Fruit fly (Drosophila melanogaster) whole organism, embryonic: Measurements from ENCODE around the gene Snm1.

Experiments
- CG10274 ChIP-seq: fragments of 200-800 bp; sonication (Bioruptor generic); optimal IDR thresholded peaks from 3 replicates; lab custom pipeline; 2017; ENCODE audit warnings: missing biosample characterization, mild to moderate bottlenecking, missing genetic modification characterization
- CG12155 ChIP-seq: fragments of 200-800 bp; sonication (Bioruptor generic); optimal IDR thresholded peaks from 3 replicates; lab custom pipeline; 2016; ENCODE audit warnings: missing biosample characterization, missing genetic modification characterization
- CG12391 ChIP-seq: fragments of 200-800 bp; sonication (Bioruptor generic); optimal IDR thresholded peaks from 3 replicates; lab custom pipeline; 2018; ENCODE audit warnings: missing biosample characterization, mild to moderate bottlenecking, missing genetic modification characterization, moderate library complexity
- CG13123 ChIP-seq: fragments of 200-800 bp; sonication (Bioruptor generic); optimal IDR thresholded peaks from 2 replicates; lab custom pipeline; 2016; ENCODE audit warnings: missing biosample characterization, missing genetic modification characterization
- CG14965 ChIP-seq: fragments of 200-800 bp; sonication (Bioruptor generic); optimal IDR thresholded peaks from 2 replicates; lab custom pipeline; 2016; ENCODE audit warnings: missing biosample characterization, missing genetic modification characterization, borderline replicate concordance
- CG15696 ChIP-seq: fragments of 200-800 bp; sonication (Bioruptor generic); optimal IDR thresholded peaks from 2 replicates; lab custom pipeline; 2019; ENCODE audit warnings: missing biosample characterization, mild to moderate bottlenecking, missing genetic modification characterization, moderate library complexity
- CG16813 ChIP-seq: fragments of 200-800 bp; sonication (Bioruptor generic); IDR thresholded peaks from 3 replicates; pipeline ENCODE4 v1.3.6; 2022; ENCODE audit warnings: missing biosample characterization, missing genetic modification characterization; ENCODE audit not compliant: partially characterized antibody
- CG1792 ChIP-seq: fragments of 200-800 bp; sonication (Bioruptor generic); optimal IDR thresholded peaks from 2 replicates; lab custom pipeline; 2016; ENCODE audit warnings: missing biosample characterization, missing genetic modification characterization
- CG18619 ChIP-seq: fragments of 200-800 bp; sonication (Bioruptor generic); optimal IDR thresholded peaks from 3 replicates; lab custom pipeline; 2017; ENCODE audit warnings: missing biosample characterization, mild to moderate bottlenecking, missing genetic modification characterization
- CG32772 ChIP-seq: fragments of 200-800 bp; sonication (Bioruptor generic); IDR thresholded peaks from 2 replicates; pipeline ENCODE4 v1.3.6; 2022; ENCODE audit warnings: missing biosample characterization, missing genetic modification characterization
- CG3407 ChIP-seq: fragments of 200-800 bp; sonication (Bioruptor generic); optimal IDR thresholded peaks from 2 replicates; lab custom pipeline; 2018; ENCODE audit warnings: missing biosample characterization, mild to moderate bottlenecking, missing genetic modification characterization
- CG4360 ChIP-seq: fragments of 200-800 bp; sonication (Bioruptor generic); IDR thresholded peaks from 2 replicates; pipeline ENCODE4 v1.3.6; 2022; ENCODE audit warnings: missing biosample characterization, missing genetic modification characterization
- CG4617 ChIP-seq: fragments of 200-800 bp; sonication (Bioruptor generic); optimal IDR thresholded peaks from 3 replicates; lab custom pipeline; 2016; ENCODE audit warnings: missing biosample characterization, missing genetic modification characterization, borderline replicate concordance
- CG4820 ChIP-seq: fragments of 200-800 bp; sonication (Bioruptor generic); optimal IDR thresholded peaks from 3 replicates; lab custom pipeline; 2016; ENCODE audit warnings: missing biosample characterization, missing genetic modification characterization
- CG6689 ChIP-seq: fragments of 200-800 bp; sonication (Bioruptor generic); IDR thresholded peaks from 2 replicates; pipeline ENCODE4 v1.3.6; 2022; ENCODE audit warnings: missing biosample characterization, missing genetic modification characterization
- CG8281 ChIP-seq: fragments of 200-800 bp; sonication (Bioruptor generic); optimal IDR thresholded peaks from 2 replicates; lab custom pipeline; 2018; ENCODE audit warnings: missing biosample characterization, mild to moderate bottlenecking, missing genetic modification characterization, moderate library complexity
- CG8478 ChIP-seq: fragments of >200 bp; optimal IDR thresholded peaks from 2 replicates; lab custom pipeline; 2018
- CG9215 ChIP-seq: fragments of 200-800 bp; sonication (Bioruptor generic); IDR thresholded peaks from 2 replicates; pipeline ENCODE4 v1.3.6; 2022; ENCODE audit warnings: missing biosample characterization, missing genetic modification characterization
- Dad ChIP-seq: fragments of 200-800 bp; sonication (Bioruptor generic); optimal IDR thresholded peaks from 3 replicates; lab custom pipeline; 2016; ENCODE audit warnings: missing biosample characterization, missing genetic modification characterization
- Dek ChIP-seq: fragments of 200-800 bp; sonication (Bioruptor generic); optimal IDR thresholded peaks from 3 replicates; lab custom pipeline; 2019; ENCODE audit warnings: missing biosample characterization, mild to moderate bottlenecking, missing genetic modification characterization, moderate library complexity
- Hand ChIP-seq: fragments of 200-800 bp; sonication (Bioruptor generic); optimal IDR thresholded peaks from 2 replicates; lab custom pipeline; 2017; ENCODE audit warnings: mild to moderate bottlenecking, missing biosample characterization, missing genetic modification reagents, missing genetic modification characterization
- Hr39 ChIP-seq: fragments of >200 bp; optimal IDR thresholded peaks from 2 replicates; lab custom pipeline; 2017
- MBD-R2 ChIP-seq: fragments of 200-800 bp; sonication (Bioruptor generic); IDR thresholded peaks from 2 replicates; pipeline ENCODE4 v1.3.6; 2022; ENCODE audit warnings: missing biosample characterization, missing genetic modification characterization
- Rx ChIP-seq: fragments of 200-800 bp; sonication (Bioruptor generic); IDR thresholded peaks from 2 replicates; pipeline ENCODE4 v1.3.6; 2022; ENCODE audit warnings: missing biosample characterization, missing genetic modification characterization
- Scr ChIP-seq: fragments of 200-800 bp; sonication (Bioruptor generic); IDR thresholded peaks from 2 replicates; pipeline ENCODE4 v1.3.6; 2022; ENCODE audit warnings: missing biosample characterization, missing genetic modification characterization; ENCODE audit not compliant: partially characterized antibody
- Sox102F ChIP-seq: fragments of 200-800 bp; sonication (Bioruptor generic); optimal IDR thresholded peaks from 2 replicates; lab custom pipeline; 2018; ENCODE audit warnings: missing biosample characterization, mild to moderate bottlenecking, missing genetic modification characterization, moderate library complexity
- Ssrp ChIP-seq: fragments of 200-800 bp; sonication (Bioruptor generic); optimal IDR thresholded peaks from 2 replicates; lab custom pipeline; 2018; ENCODE audit warnings: missing biosample characterization, mild to moderate bottlenecking, missing genetic modification characterization, moderate library complexity
- TFAM ChIP-seq: fragments of 200-800 bp; sonication (Bioruptor generic); optimal IDR thresholded peaks from 2 replicates; lab custom pipeline; 2017; ENCODE audit warnings: missing biosample characterization, missing genetic modification characterization, inconsistent platforms
- Tbp ChIP-seq: fragments of >200 bp; optimal IDR thresholded peaks from 2 replicates; lab custom pipeline; 2018; ENCODE audit warnings: missing biosample characterization, missing genetic modification characterization
- bcd ChIP-seq: fragments of 200-800 bp; sonication (Bioruptor generic); optimal IDR thresholded peaks from 2 replicates; lab custom pipeline; 2017; ENCODE audit warnings: missing biosample characterization, mild to moderate bottlenecking, missing genetic modification characterization
- bowl ChIP-seq: fragments of 200-800 bp; sonication (Bioruptor generic); IDR thresholded peaks from 2 replicates; pipeline ENCODE4 v1.3.6; 2022; ENCODE audit warnings: missing biosample characterization, missing genetic modification characterization
- bsh ChIP-seq, 2 experiments: fragments of 200-800 bp; sonication (Bioruptor generic); optimal IDR thresholded peaks; 2 replicates each; lab custom pipeline; 2017 to 2018; ENCODE audit warnings: mild to moderate bottlenecking in 2 of 2, missing biosample characterization in 2 of 2, missing genetic modification characterization in 2 of 2, moderate library complexity in 1 of 2
- chif ChIP-seq, 2 experiments: fragments of 200-800 bp; sonication (Bioruptor generic); optimal IDR thresholded peaks; 3 replicates each; lab custom pipeline; 2016; ENCODE audit warnings: missing biosample characterization in 2 of 2, missing genetic modification characterization in 2 of 2
- corto ChIP-seq: fragments of 200-800 bp; sonication (Bioruptor generic); optimal IDR thresholded peaks from 2 replicates; lab custom pipeline; 2016; ENCODE audit warnings: missing biosample characterization, mild to moderate bottlenecking, missing genetic modification characterization, moderate library complexity
- croc ChIP-seq: fragments of 200-800 bp; sonication (Bioruptor generic); conservative IDR thresholded peaks from 3 replicates; pipeline ENCODE4 v1.3.6; 2022; ENCODE audit warnings: missing biosample characterization, missing genetic modification characterization
- dan ChIP-seq: fragments of 200-800 bp; sonication (Bioruptor generic); IDR thresholded peaks from 2 replicates; pipeline ENCODE4 v1.3.6; 2022; ENCODE audit warnings: missing biosample characterization, missing genetic modification characterization
- disco-r ChIP-seq: fragments of 200-800 bp; sonication (Bioruptor generic); optimal IDR thresholded peaks from 2 replicates; lab custom pipeline; 2016; ENCODE audit warnings: missing biosample characterization, missing genetic modification characterization
- fd102C ChIP-seq: fragments of 200-800 bp; sonication (Bioruptor generic); optimal IDR thresholded peaks from 2 replicates; lab custom pipeline; 2018; ENCODE audit warnings: missing biosample characterization, mild to moderate bottlenecking, missing genetic modification characterization, moderate library complexity
- gcm2 ChIP-seq: fragments of 200-800 bp; sonication (Bioruptor generic); optimal IDR thresholded peaks from 2 replicates; lab custom pipeline; 2016; ENCODE audit warnings: missing biosample characterization, missing genetic modification characterization
- grau ChIP-seq: fragments of 200-800 bp; optimal IDR thresholded peaks from 3 replicates; lab custom pipeline; 2019; ENCODE audit warnings: missing biosample characterization, mild to moderate bottlenecking, missing genetic modification characterization, moderate library complexity
- gt ChIP-seq: fragments of 200-800 bp; sonication (Bioruptor generic); IDR thresholded peaks from 2 replicates; pipeline ENCODE4 v1.3.6; 2022; ENCODE audit warnings: missing biosample characterization, missing genetic modification characterization
- jing ChIP-seq: fragments of 200-800 bp; sonication (Bioruptor generic); optimal IDR thresholded peaks from 2 replicates; lab custom pipeline; 2018; ENCODE audit warnings: missing biosample characterization, mild to moderate bottlenecking, missing genetic modification characterization
- lab ChIP-seq: fragments of 200-800 bp; sonication (Bioruptor generic); optimal IDR thresholded peaks from 3 replicates; lab custom pipeline; 2017; ENCODE audit warnings: missing biosample characterization, missing genetic modification characterization, mild to moderate bottlenecking, moderate library complexity, missing genetic modification reagents
- lilli ChIP-seq: fragments of 200-800 bp; sonication (Bioruptor generic); optimal IDR thresholded peaks from 3 replicates; lab custom pipeline; 2016; ENCODE audit warnings: missing biosample characterization, missing genetic modification characterization
- lmd ChIP-seq: fragments of 200-800 bp; sonication (Bioruptor generic); IDR thresholded peaks from 2 replicates; pipeline ENCODE4 v1.3.6; 2022; ENCODE audit warnings: missing biosample characterization, missing genetic modification characterization
- scrt ChIP-seq: fragments of 200-800 bp; sonication (Bioruptor generic); optimal IDR thresholded peaks from 2 replicates; lab custom pipeline; 2018; ENCODE audit warnings: missing biosample characterization, mild to moderate bottlenecking, missing genetic modification characterization, moderate library complexity
- sens-2 ChIP-seq: fragments of 200-800 bp; sonication (Bioruptor generic); IDR thresholded peaks from 2 replicates; pipeline ENCODE4 v1.3.6; 2022; ENCODE audit warnings: missing biosample characterization, missing genetic modification characterization
- sqz ChIP-seq: fragments of 200-800 bp; sonication (Bioruptor generic); optimal IDR thresholded peaks from 3 replicates; lab custom pipeline; 2018; ENCODE audit warnings: missing biosample characterization, mild to moderate bottlenecking, missing genetic modification characterization
- stc ChIP-seq: fragments of 200-800 bp; sonication (Bioruptor generic); IDR thresholded peaks from 2 replicates; pipeline ENCODE4 v1.3.6; 2022; ENCODE audit warnings: missing biosample characterization, missing genetic modification characterization
- wdn ChIP-seq: fragments of 200-800 bp; sonication (Bioruptor generic); IDR thresholded peaks from 2 replicates; pipeline ENCODE4 v1.3.6; 2022; ENCODE audit warnings: missing biosample characterization, missing genetic modification characterization
- wek ChIP-seq: fragments of 200-800 bp; sonication (Bioruptor generic); optimal IDR thresholded peaks from 3 replicates; lab custom pipeline; 2018; ENCODE audit warnings: missing biosample characterization, mild to moderate bottlenecking, missing genetic modification characterization, moderate library complexity
- wor ChIP-seq: fragments of 200-800 bp; sonication (Bioruptor generic); IDR thresholded peaks from 2 replicates; pipeline ENCODE4 v1.3.6; 2022; ENCODE audit warnings: missing biosample characterization, missing genetic modification characterization

Gene Snm1

DNA sequence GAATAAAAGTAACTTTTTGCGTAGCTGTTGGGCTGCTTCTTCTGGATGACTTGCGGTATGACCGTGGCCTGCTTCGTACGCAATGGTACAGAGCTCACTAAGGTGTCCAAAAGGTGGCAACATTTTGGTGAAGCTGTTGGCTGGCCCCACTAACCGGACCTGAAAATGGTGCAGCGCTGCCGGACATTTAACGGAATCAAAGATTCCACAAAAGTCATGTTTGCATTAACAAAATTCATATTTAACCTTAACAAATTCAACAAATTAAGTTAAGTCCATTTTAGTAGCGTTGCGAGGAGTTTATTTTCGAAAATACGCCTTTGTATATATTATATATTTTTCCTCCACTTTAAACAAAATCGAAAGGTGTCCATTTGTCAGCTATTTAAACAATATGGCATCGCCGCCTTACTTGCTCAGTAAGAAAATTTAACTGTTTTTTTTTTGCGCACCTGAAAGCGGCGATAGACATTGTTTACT is 46.2 kb downstream of the Snm1 start, which contains the start of the genes kra and SecS (continued):
- TF ChIP-seq CG4820 (GFP tag; lab: Kevin White, UChicago) (peak; percentile 57), bcd (peak; percentile 63), CG4617 (GFP tag; lab: Kevin White, UChicago) (peak; percentile 86), CG15696 (peak; percentile 58), chif (GFP tag; optimal IDR thresholded peaks at IDR 0.05; lab: Kevin White, UChicago) (peak; percentile 41 to 53), gcm2 (no peak), Tbp (no peak), CG9215 (GFP tag; lab: Robert Waterston, UW) (no peak), CG10274 (no peak), CG14965 (no peak), CG12391 (tag; lab: Kevin White, UChicago) (peak; percentile 74), CG32772 (no peak), jing (no peak), Rx (no peak), CG16813 (GFP tag; lab: Robert Waterston, UW) (no peak), wek (GFP tag; lab: Kevin White, UChicago) (no peak), CG18619 (GFP tag; lab: Kevin White, UChicago) (peak; percentile 51), Hand (GFP tag; lab: Kevin White, UChicago) (no peak), lilli (GFP tag; lab: Kevin White, UChicago) (peak; percentile 73), bowl (GFP tag; lab: Robert Waterston, UW) (no peak), dan (GFP tag; lab: Robert Waterston, UW) (no peak), stc (GFP tag; lab: Robert Waterston, UW) (no peak), CG8478 (lab: Kevin White, UChicago) (no peak), sqz (GFP tag; lab: Kevin White, UChicago) (no peak), scrt (peak; percentile 46), Hr39 (lab: Kevin White, UChicago) (no peak), CG1792 (GFP tag; lab: Kevin White, UChicago) (peak; percentile 38), croc (GFP tag; lab: Robert Waterston, UW) (no peak), TFAM (GFP tag; lab: Kevin White, UChicago) (no peak), CG4360 (no peak), CG8281 (no peak), CG13123 (no peak), CG12155 (GFP tag; lab: Kevin White, UChicago) (peak; percentile 72), bsh (GFP tag; optimal IDR thresholded peaks at IDR 0.05; lab: Kevin White, UChicago) (peak in 1 of 2 experiments; percentile 53), fd102C (no peak), disco-r (GFP tag; lab: Kevin White, UChicago) (no peak), Sox102F (GFP tag; lab: Kevin White, UChicago) (no peak), wdn (GFP tag; lab: Robert Waterston, UW) (no peak), corto (GFP tag; lab: Kevin White, UChicago) (peak; percentile 45), grau (peak; percentile 54), Dek (tag; lab: Kevin White, UChicago) (peak; percentile 29), CG3407 (GFP tag; lab: Kevin White, UChicago) (no peak), MBD-R2 (GFP tag; lab: Robert Waterston, UW) (no peak), Ssrp (tag; lab: Kevin White, UChicago) (peak; percentile 22), Dad (peak; percentile 53), gt (GFP tag; lab: Robert Waterston, UW) (no peak), lab (GFP tag; lab: Kevin White, UChicago) (peak; percentile 52), lmd (no peak), sens-2 (GFP tag; lab: Robert Waterston, UW) (no peak), wor (GFP tag; lab: Robert Waterston, UW) (no peak), Scr (no peak), CG6689 (no peak)
